Fruit fly (Drosophila melanogaster): Measurements from ENCODE around the gene Mrm2.

Gene Mrm2

dm6 chr3R:19859370-19860033 is 1.9 kb upstream of the Mrm2 start:
- TF ChIP-seq fd59A (GFP tag; optimal IDR thresholded peaks at IDR 0.05) (no peak), spab (GFP tag; optimal IDR thresholded peaks at IDR 0.05) (peak; percentile 29), CG6854 (GFP tag; optimal IDR thresholded peaks at IDR 0.05) (peak; percentile 4), vri (GFP tag; optimal IDR thresholded peaks at IDR 0.05) (peak; percentile 41), CG7368 (GFP tag; optimal IDR thresholded peaks at IDR 0.05) (no peak), eg (GFP tag; IDR thresholded peaks at IDR 0.05) (no peak), Blimp-1 (GFP tag; optimal IDR thresholded peaks at IDR 0.05) (no peak), CG9139 (GFP tag; optimal IDR thresholded peaks at IDR 0.05) (peak; percentile 43), CG11762 (GFP tag; optimal IDR thresholded peaks at IDR 0.05; ENCODE audit: insufficient read depth) (no peak), OdsH (GFP tag; optimal IDR thresholded peaks at IDR 0.05) (no peak), Ets96B (tag; optimal IDR thresholded peaks at IDR 0.05) (no peak), Hr4 (GFP tag; optimal IDR thresholded peaks at IDR 0.05) (no peak), topi (GFP tag; optimal IDR thresholded peaks at IDR 0.05) (no peak), CG15336 (GFP tag; IDR thresholded peaks at IDR 0.05) (no peak), Eip93F (GFP tag; optimal IDR thresholded peaks at IDR 0.05) (no peak), Eip78C (GFP tag) (peak; percentile 76), Met (GFP tag; optimal IDR thresholded peaks at IDR 0.05) (peak; percentile 39), Gug (GFP tag; IDR thresholded peaks at IDR 0.05) (no peak), salr (GFP tag; optimal IDR thresholded peaks at IDR 0.05) (no peak), lz (GFP tag; optimal IDR thresholded peaks at IDR 0.05) (peak; percentile 8), cyc (GFP tag; optimal IDR thresholded peaks at IDR 0.05) (no peak), CG16779 (tag; optimal IDR thresholded peaks at IDR 0.05) (peak; percentile 35), CG31627 (GFP tag; optimal IDR thresholded peaks at IDR 0.05) (peak; percentile 6), CG11902 (GFP tag; optimal IDR thresholded peaks at IDR 0.05) (no peak), CG6163 (GFP tag; IDR thresholded peaks at IDR 0.05) (no peak), Sox14 (GFP tag; optimal IDR thresholded peaks at IDR 0.05) (no peak), esn (GFP tag; optimal IDR thresholded peaks at IDR 0.05) (peak; percentile 44), Ets21C (GFP tag; optimal IDR thresholded peaks at IDR 0.05) (peak; percentile 3), CG3919 (GFP tag; optimal IDR thresholded peaks at IDR 0.05) (no peak), CG8119 (GFP tag; IDR thresholded peaks at IDR 0.05) (no peak), achi (GFP tag; optimal IDR thresholded peaks at IDR 0.05) (no peak), acj6 (GFP tag; optimal IDR thresholded peaks at IDR 0.05) (no peak), svp (GFP tag) (peak; percentile 90)

- TF ChIP-seq OdsH (GFP tag; optimal IDR thresholded peaks at IDR 0.05) (peak; percentile 85), fd85E (GFP tag; optimal IDR thresholded peaks at IDR 0.05) (peak; percentile 62), esn (GFP tag; optimal IDR thresholded peaks at IDR 0.05) (peak; percentile 87), CG10631 (GFP tag; optimal IDR thresholded peaks at IDR 0.05) (peak; percentile 85), dsx (GFP tag; optimal IDR thresholded peaks at IDR 0.05; ENCODE audit: poor library complexity, severe bottlenecking) (peak; percentile 63), dac (GFP tag; optimal IDR thresholded peaks at IDR 0.05) (no peak), spab (GFP tag; optimal IDR thresholded peaks at IDR 0.05) (peak; percentile 67), Ets21C (GFP tag; optimal IDR thresholded peaks at IDR 0.05) (peak; percentile 77), CG15336 (GFP tag; IDR thresholded peaks at IDR 0.05) (peak; percentile 71), Smox (GFP tag; optimal IDR thresholded peaks at IDR 0.05) (peak; percentile 82), CG8632 (GFP tag; optimal IDR thresholded peaks at IDR 0.05) (peak; percentile 67), cyc (GFP tag; optimal IDR thresholded peaks at IDR 0.05) (peak; percentile 84), Hr38 (GFP tag; optimal IDR thresholded peaks at IDR 0.05) (no peak), Gug (GFP tag; IDR thresholded peaks at IDR 0.05) (peak; percentile 83), CG8319 (GFP tag; optimal IDR thresholded peaks at IDR 0.05) (peak; percentile 71), Hr39 (GFP tag; optimal IDR thresholded peaks at IDR 0.05) (peak; percentile 89), CG3032 (tag; optimal IDR thresholded peaks at IDR 0.05) (peak; percentile 89), net (GFP tag; optimal IDR thresholded peaks at IDR 0.05) (peak; percentile 75), acj6 (GFP tag; optimal IDR thresholded peaks at IDR 0.05) (peak; percentile 79), CG10669 (GFP tag; optimal IDR thresholded peaks at IDR 0.05) (peak; percentile 74), CG16779 (tag; optimal IDR thresholded peaks at IDR 0.05) (no peak), Eip93F (GFP tag; optimal IDR thresholded peaks at IDR 0.05) (peak; percentile 85), CG7368 (GFP tag; optimal IDR thresholded peaks at IDR 0.05) (peak; percentile 61), CG11902 (GFP tag; optimal IDR thresholded peaks at IDR 0.05) (peak; percentile 75), CG6276 (GFP tag; optimal IDR thresholded peaks at IDR 0.05) (no peak), CG31627 (GFP tag; optimal IDR thresholded peaks at IDR 0.05) (peak; percentile 90), lz (GFP tag; optimal IDR thresholded peaks at IDR 0.05) (peak; percentile 89), Sox102F (GFP tag; optimal IDR thresholded peaks at IDR 0.05) (peak; percentile 83), CG6854 (GFP tag; optimal IDR thresholded peaks at IDR 0.05) (peak; percentile 8), Hr4 (GFP tag; optimal IDR thresholded peaks at IDR 0.05) (peak; percentile 86)
These were observed 2.8 kb downstream of the Mrm2 start, which contains the start of the genes CG4572 and CG4686 for dm6 chr3R:19863979-19864775. TSS of gene CG4572 (minus strand) at chr3R:19864393. TSS of gene CG4686 (plus strand) at chr3R:19864496.

Measured in whole organism, prepupa.